Fruit fly (Drosophila melanogaster) whole organism, wandering third instar larva: ENCODE measurements around the gene CG8209.
A peak's percentile ranks its signal among the peaks of the same experiment; 100 is the strongest.

ENCODE experiments used
- CG32264 ChIP-seq: fragments of 200-800 bp; sonication (Bioruptor generic); optimal IDR thresholded peaks from 2 replicates; lab custom pipeline; 2016; ENCODE audit warnings: missing biosample characterization, missing genetic modification characterization
- CG9705 ChIP-seq: fragments of 200-800 bp; sonication (Bioruptor generic); optimal IDR thresholded peaks from 2 replicates; lab custom pipeline; 2018; ENCODE audit warnings: missing biosample characterization, mild to moderate bottlenecking, missing genetic modification characterization
- Dfd ChIP-seq: fragments of >200 bp; optimal IDR thresholded peaks from 2 replicates; lab custom pipeline; 2017; ENCODE audit warnings: missing biosample characterization, missing genetic modification characterization
- Dif ChIP-seq: fragments of 200-275, 200-300 bp; sonication (Bioruptor generic); optimal IDR thresholded peaks from 2 replicates; lab custom pipeline; 2018; ENCODE audit warnings: missing biosample characterization, missing genetic modification characterization; ENCODE audit not compliant: partially characterized antibody
- GATAd ChIP-seq: sonication (Bioruptor generic); optimal IDR thresholded peaks from 2 replicates; lab custom pipeline; 2016; ENCODE audit warnings: missing biosample characterization, missing genetic modification characterization
- HLH106 ChIP-seq: fragments of 200-800 bp; optimal IDR thresholded peaks from 3 replicates; lab custom pipeline; 2019; ENCODE audit warnings: missing biosample characterization, mild to moderate bottlenecking, missing genetic modification characterization, moderate library complexity
- Hnf4 ChIP-seq: fragments of 200-800 bp; sonication (Bioruptor generic); optimal IDR thresholded peaks from 2 replicates; lab custom pipeline; 2016; ENCODE audit warnings: missing biosample characterization, mild to moderate bottlenecking, missing genetic modification characterization
- Hr83 ChIP-seq: fragments of 200-300 bp; sonication (Bioruptor generic); optimal IDR thresholded peaks from 2 replicates; lab custom pipeline; 2016; ENCODE audit warnings: missing biosample characterization, mild to moderate bottlenecking, missing genetic modification characterization, moderate library complexity; ENCODE audit not compliant: poor library complexity, severe bottlenecking
- Jra ChIP-seq: sonication (Bioruptor generic); optimal IDR thresholded peaks from 2 replicates; lab custom pipeline; 2016; ENCODE audit warnings: missing biosample characterization, missing genetic modification characterization
- Mio ChIP-seq: sonication (Bioruptor generic); optimal IDR thresholded peaks from 2 replicates; lab custom pipeline; 2016; ENCODE audit warnings: missing biosample characterization, missing genetic modification characterization
- Myc ChIP-seq: fragments of >200 bp; optimal IDR thresholded peaks from 2 replicates; lab custom pipeline; 2017
- N ChIP-seq: fragments of >200 bp; optimal IDR thresholded peaks from 2 replicates; lab custom pipeline; 2018; ENCODE audit warnings: missing biosample characterization, missing external identifiers, missing genetic modification characterization
- OdsH ChIP-seq: fragments of 200-800 bp; sonication (Bioruptor generic); optimal IDR thresholded peaks from 2 replicates; lab custom pipeline; 2016; ENCODE audit warnings: missing biosample characterization, mild to moderate bottlenecking, missing genetic modification characterization
- Rel ChIP-seq, 2 experiments: fragments of 200-800 bp; sonication (Bioruptor generic) in 1 of 2; optimal IDR thresholded peaks; 2 replicates in 1 of 2; 3 replicates in 1 of 2; lab custom pipeline; 2016 to 2019; ENCODE audit warnings: mild to moderate bottlenecking in 2 of 2, missing biosample characterization in 2 of 2, missing genetic modification characterization in 2 of 2, moderate library complexity in 1 of 2
- Vsx2 ChIP-seq: fragments of 200-300, 225-300 bp; sonication (Bioruptor generic); optimal IDR thresholded peaks from 2 replicates; lab custom pipeline; 2018; ENCODE audit warnings: missing biosample characterization, missing genetic modification characterization; ENCODE audit not compliant: partially characterized antibody
- brk ChIP-seq: fragments of 200-800 bp; sonication (Bioruptor generic); optimal IDR thresholded peaks from 2 replicates; lab custom pipeline; 2016; ENCODE audit warnings: missing biosample characterization, mild to moderate bottlenecking, missing genetic modification characterization
- dl ChIP-seq, 2 experiments: fragments of 175-275, 200-275 bp in 1 of 2; fragments of 200-275 bp in 1 of 2; sonication (Bioruptor generic); optimal IDR thresholded peaks; lab custom pipeline; 2018; ENCODE audit warnings: mild to moderate bottlenecking in 2 of 2, missing biosample characterization in 2 of 2, missing genetic modification characterization in 2 of 2, moderate library complexity in 2 of 2; ENCODE audit not compliant: partially characterized antibody in 2 of 2, insufficient read depth in 1 of 2
- dsf ChIP-seq: sonication (Bioruptor generic); optimal IDR thresholded peaks from 2 replicates; lab custom pipeline; 2016; ENCODE audit warnings: missing biosample characterization, missing genetic modification characterization, borderline replicate concordance
- fru ChIP-seq: fragments of 200-800 bp; sonication (Bioruptor generic); optimal IDR thresholded peaks from 3 replicates; lab custom pipeline; 2016; ENCODE audit warnings: missing biosample characterization, mild to moderate bottlenecking, missing genetic modification characterization
- h ChIP-seq: fragments of 200-800 bp; sonication (Bioruptor generic); optimal IDR thresholded peaks from 3 replicates; lab custom pipeline; 2016; ENCODE audit warnings: missing biosample characterization, mild to moderate bottlenecking, missing genetic modification characterization
- jim ChIP-seq: fragments of 175-275, 200-325 bp; sonication (Bioruptor generic); optimal IDR thresholded peaks from 2 replicates; lab custom pipeline; 2016; ENCODE audit warnings: missing biosample characterization, mild to moderate bottlenecking, missing genetic modification characterization
- lola ChIP-seq: fragments of >200 bp; optimal IDR thresholded peaks from 2 replicates; lab custom pipeline; 2017; ENCODE audit warnings: missing biosample characterization, missing genetic modification characterization
- psq ChIP-seq: fragments of 200-800 bp; sonication (Bioruptor generic); optimal IDR thresholded peaks from 3 replicates; lab custom pipeline; 2017; ENCODE audit warnings: missing biosample characterization, mild to moderate bottlenecking, missing genetic modification characterization, moderate library complexity
- tai ChIP-seq: sonication (Bioruptor generic); optimal IDR thresholded peaks from 2 replicates; lab custom pipeline; 2016; ENCODE audit warnings: missing biosample characterization, missing genetic modification characterization
- woc ChIP-seq: sonication (Bioruptor generic); optimal IDR thresholded peaks from 2 replicates; lab custom pipeline; 2016; ENCODE audit warnings: missing biosample characterization, mild to moderate bottlenecking, missing genetic modification characterization

Gene CG8209

dm6 chr3L:7993570-7994319 is 17.5 kb downstream of the CG8209 start (continued):
- peak; percentile 65 for TF ChIP-seq psq

DNA sequence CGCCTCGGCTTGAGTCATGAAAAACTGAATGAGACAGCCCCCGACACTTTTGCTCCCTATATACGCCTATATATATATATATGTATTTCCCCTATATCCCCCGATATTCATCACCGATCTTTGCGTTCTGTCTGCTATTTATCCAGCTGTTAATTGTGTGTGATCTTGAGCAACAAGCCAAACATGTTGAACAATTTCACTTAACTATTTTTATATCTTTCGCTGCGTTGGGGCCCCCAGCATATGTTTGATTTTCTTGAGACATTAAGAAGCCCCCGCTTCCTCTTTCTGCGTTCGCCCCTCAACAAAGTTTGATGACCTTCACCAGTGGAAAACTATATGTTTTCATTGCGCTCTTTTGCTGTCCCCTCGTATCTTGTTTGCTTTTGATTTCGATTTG is 20.2 kb downstream of the CG8209 start:
- TF ChIP-seq tai (GFP tag; lab: Kevin White, UChicago) (no peak), psq (no peak), Hr83 (no peak), fru (no peak), jim (GFP tag; lab: Kevin White, UChicago) (no peak), HLH106 (tag; lab: Kevin White, UChicago) (no peak), Dif (GFP tag; lab: Kevin White, UChicago) (no peak), dsf (GFP tag; lab: Kevin White, UChicago) (no peak), GATAd (GFP tag; lab: Kevin White, UChicago) (no peak), dl (GFP tag; optimal IDR thresholded peaks at IDR 0.05; lab: Kevin White, UChicago; ENCODE audit: insufficient read depth in 1 of 2, partially characterized antibody in 2 of 2) (no peak), OdsH (GFP tag; lab: Kevin White, UChicago) (no peak), Myc (lab: Kevin White, UChicago) (no peak), lola (GFP tag; lab: Kevin White, UChicago) (no peak), CG9705 (GFP tag; lab: Kevin White, UChicago) (no peak), brk (no peak), Vsx2 (GFP tag; lab: Kevin White, UChicago) (no peak)
- TF ChIP-seq, all 38 proteins: peak for 0

- TF ChIP-seq jim (GFP tag; lab: Kevin White, UChicago) (no peak), CG9705 (GFP tag; lab: Kevin White, UChicago) (no peak), N (GFP tag; lab: Kevin White, UChicago) (no peak), dsf (GFP tag; lab: Kevin White, UChicago) (no peak), Vsx2 (GFP tag; lab: Kevin White, UChicago) (no peak), lola (GFP tag; lab: Kevin White, UChicago) (no peak), Rel (GFP tag; optimal IDR thresholded peaks at IDR 0.05; lab: Kevin White, UChicago) (no peak), Rel (tag; optimal IDR thresholded peaks at IDR 0.05; lab: Kevin White, UChicago) (no peak), Dif (GFP tag; lab: Kevin White, UChicago) (no peak), h (GFP tag; lab: Kevin White, UChicago) (no peak), Hnf4 (GFP tag; lab: Kevin White, UChicago) (no peak), fru (no peak), HLH106 (tag; lab: Kevin White, UChicago) (no peak), Jra (GFP tag; lab: Kevin White, UChicago) (no peak), Dfd (GFP tag; lab: Kevin White, UChicago) (no peak), CG32264 (GFP tag; lab: Kevin White, UChicago) (no peak), brk (no peak), woc (GFP tag; lab: Kevin White, UChicago) (no peak), GATAd (GFP tag; lab: Kevin White, UChicago) (no peak), Mio (no peak)
- TF ChIP-seq, all 38 proteins: peak for 0
Measured at dm6 chr3L:7999933-8000332, 23.7 kb downstream of the CG8209 start.

DNA sequence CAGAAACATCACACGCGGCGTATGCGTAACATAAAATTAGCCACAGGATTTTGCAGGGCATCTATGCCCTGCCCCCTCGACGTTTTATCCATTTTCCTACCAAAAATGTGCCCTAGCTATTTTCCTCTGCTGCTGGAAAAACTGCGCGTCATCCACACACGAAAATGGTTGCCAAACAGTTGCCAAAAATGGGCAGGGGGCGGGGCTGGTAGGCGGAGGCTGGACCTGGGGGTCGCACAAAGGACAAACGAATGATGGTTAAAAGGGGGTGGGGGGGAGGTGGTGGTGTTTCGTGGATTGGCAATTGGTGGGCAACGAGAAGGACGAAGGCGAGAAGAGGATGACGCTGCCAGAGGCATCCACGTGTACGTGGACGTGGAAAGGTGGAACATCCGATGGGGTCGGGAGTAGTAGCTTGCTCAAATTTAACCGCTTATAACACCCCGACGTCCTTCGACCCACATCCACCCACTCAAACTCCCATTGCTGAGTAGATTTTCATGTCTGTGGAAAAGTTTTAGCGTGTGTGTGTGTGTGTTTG is 24.9 kb downstream of the CG8209 start:
- TF ChIP-seq jim (GFP tag; lab: Kevin White, UChicago) = no peak
- TF ChIP-seq Dfd (GFP tag; lab: Kevin White, UChicago) = no peak
- no peak for TF ChIP-seq psq
- no peak for TF ChIP-seq h (GFP tag; lab: Kevin White, UChicago)
- TF ChIP-seq CG32264 (GFP tag; lab: Kevin White, UChicago) = no peak
- TF ChIP-seq, all 38 proteins: peak for 0

dm6 chr3L:8005770-8006169 is 29.6 kb downstream of the CG8209 start:
- no peak for TF ChIP-seq N (GFP tag; lab: Kevin White, UChicago)
- no peak for TF ChIP-seq dsf (GFP tag; lab: Kevin White, UChicago)
- no peak for TF ChIP-seq dl (GFP tag; optimal IDR thresholded peaks at IDR 0.05; lab: Kevin White, UChicago; ENCODE audit: insufficient read depth in 1 of 2, partially characterized antibody in 2 of 2)
- no peak for TF ChIP-seq Mio
- no peak for TF ChIP-seq Hr83
- no peak for TF ChIP-seq brk
- TF ChIP-seq, all 38 proteins: peak for 0
